Worm (Caenorhabditis elegans) whole organism, L2 larva: ENCODE measurements around the gene lys-2.
A peak's percentile ranks its signal among the peaks of the same experiment; 100 is the strongest.

Experiments used
- C34F6.9 ChIP-seq: fragments of 150-350 bp; optimal IDR thresholded peaks from 2 replicates; lab custom pipeline; 2014; ENCODE audit warnings: missing biosample characterization, missing genetic modification characterization
- F13H6.1 ChIP-seq: sonication (generic microtip); optimal IDR thresholded peaks from 2 replicates; lab custom pipeline; 2016; ENCODE audit warnings: missing genetic modification characterization, missing compliant biosample characterization
- R02D3.7 ChIP-seq: fragments of 150-350 bp; optimal IDR thresholded peaks from 2 replicates; lab custom pipeline; 2014; ENCODE audit warnings: missing biosample characterization, missing genetic modification characterization
- Y55F3AM.14 ChIP-seq: fragments of 200-800 bp; sonication (Bioruptor generic); optimal IDR thresholded peaks from 2 replicates; lab custom pipeline; 2018; ENCODE audit warnings: mild to moderate bottlenecking, missing genetic modification characterization, missing compliant biosample characterization
- ZK546.5 ChIP-seq: sonication (generic microtip); optimal IDR thresholded peaks from 2 replicates; lab custom pipeline; 2017; ENCODE audit warnings: missing biosample characterization, missing genetic modification characterization
- alr-1 ChIP-seq: fragments of 150-350 bp; optimal IDR thresholded peaks from 2 replicates; lab custom pipeline; 2014; ENCODE audit warnings: missing biosample characterization, missing genetic modification characterization
- aly-2 ChIP-seq: fragments of 150-350 bp; optimal IDR thresholded peaks from 2 replicates; lab custom pipeline; 2014; ENCODE audit warnings: missing biosample characterization, missing genetic modification characterization
- ama-1 ChIP-seq: fragments of 150-350 bp; optimal IDR thresholded peaks from 2 replicates; lab custom pipeline; 2018; ENCODE audit warnings: inconsistent platforms
- blmp-1 ChIP-seq: sonication (generic microtip); optimal IDR thresholded peaks from 2 replicates; lab custom pipeline; 2017; ENCODE audit warnings: missing genetic modification characterization, mild to moderate bottlenecking, missing compliant biosample characterization, antibody characterized with exemption, moderate library complexity; ENCODE audit not compliant: insufficient read depth
- ceh-16 ChIP-seq: fragments of 150-350 bp; optimal IDR thresholded peaks from 2 replicates; lab custom pipeline; 2014; ENCODE audit warnings: missing biosample characterization, missing genetic modification characterization
- ceh-82 ChIP-seq: fragments of 150-350 bp; optimal IDR thresholded peaks from 2 replicates; lab custom pipeline; 2014; ENCODE audit warnings: missing biosample characterization, missing genetic modification characterization
- crh-2 ChIP-seq: sonication (generic microtip); optimal IDR thresholded peaks from 2 replicates; lab custom pipeline; 2017; ENCODE audit warnings: missing biosample characterization, missing genetic modification characterization
- dmd-4 ChIP-seq: sonication (generic microtip); optimal IDR thresholded peaks from 2 replicates; lab custom pipeline; 2017; ENCODE audit warnings: missing biosample characterization, missing genetic modification characterization
- egl-27 ChIP-seq: sonication (generic microtip); optimal IDR thresholded peaks from 3 replicates; lab custom pipeline; 2017; ENCODE audit warnings: missing biosample characterization, missing genetic modification reagents, missing genetic modification characterization
- elt-3 ChIP-seq: sonication (generic microtip); optimal IDR thresholded peaks from 2 replicates; lab custom pipeline; 2017; ENCODE audit warnings: missing biosample characterization, missing genetic modification characterization
- fos-1 ChIP-seq: fragments of 150-350 bp; optimal IDR thresholded peaks from 2 replicates; lab custom pipeline; 2014; ENCODE audit warnings: missing biosample characterization, missing genetic modification characterization
- gmeb-1 ChIP-seq: fragments of 150-350 bp; optimal IDR thresholded peaks from 2 replicates; lab custom pipeline; 2014; ENCODE audit warnings: missing biosample characterization, missing genetic modification characterization
- lin-11 ChIP-seq: fragments of 150-350 bp; sonication (generic microtip); optimal IDR thresholded peaks from 2 replicates; lab custom pipeline; 2014; ENCODE audit warnings: missing biosample characterization, missing genetic modification characterization, inconsistent platforms, mixed read lengths
- lin-39 ChIP-seq: fragments of 150-350 bp; optimal IDR thresholded peaks from 2 replicates; lab custom pipeline; 2014; ENCODE audit warnings: missing biosample characterization, missing genetic modification reagents, missing genetic modification characterization
- lsy-2 ChIP-seq, 2 experiments: fragments of 150-350 bp in 1 of 2; sonication (generic microtip) in 1 of 2; optimal IDR thresholded peaks; 2 replicates each; lab custom pipeline; 2014 to 2017; ENCODE audit warnings: missing biosample characterization in 2 of 2, missing genetic modification characterization in 2 of 2
- mab-5 ChIP-seq: fragments of 150-350 bp; optimal IDR thresholded peaks from 2 replicates; lab custom pipeline; 2014; ENCODE audit warnings: missing biosample characterization, missing genetic modification characterization
- mbf-1 ChIP-seq: sonication (generic microtip); optimal IDR thresholded peaks from 2 replicates; lab custom pipeline; 2017; ENCODE audit warnings: missing biosample characterization, missing genetic modification characterization
- mdl-1 ChIP-seq, 2 experiments: fragments of 150-350 bp in 1 of 2; sonication (generic microtip) in 1 of 2; optimal IDR thresholded peaks; 2 replicates each; lab custom pipeline; 2017; ENCODE audit warnings: missing biosample characterization in 2 of 2, missing genetic modification characterization in 2 of 2
- nhr-10 ChIP-seq: sonication (generic microtip); optimal IDR thresholded peaks from 2 replicates; lab custom pipeline; 2017; ENCODE audit warnings: missing biosample characterization, missing genetic modification characterization
- nhr-11 ChIP-seq: fragments of 150-350 bp; optimal IDR thresholded peaks from 2 replicates; lab custom pipeline; 2014; ENCODE audit warnings: missing biosample characterization, missing genetic modification characterization
- nhr-12 ChIP-seq: fragments of 150-350 bp; optimal IDR thresholded peaks from 2 replicates; lab custom pipeline; 2014; ENCODE audit warnings: missing biosample characterization, missing genetic modification characterization
- nhr-129 ChIP-seq: fragments of 150-350 bp; optimal IDR thresholded peaks from 2 replicates; lab custom pipeline; 2014; ENCODE audit warnings: missing biosample characterization, missing genetic modification characterization
- nhr-23 ChIP-seq: fragments of 150-350 bp; optimal IDR thresholded peaks from 2 replicates; lab custom pipeline; 2014; ENCODE audit warnings: missing biosample characterization, missing genetic modification reagents, missing genetic modification characterization
- nhr-237 ChIP-seq: fragments of 150-350 bp; optimal IDR thresholded peaks from 2 replicates; lab custom pipeline; 2014; ENCODE audit warnings: missing biosample characterization, missing genetic modification characterization
- nhr-25 ChIP-seq: fragments of 150-350 bp; sonication (generic microtip); optimal IDR thresholded peaks from 3 replicates; lab custom pipeline; 2014; ENCODE audit warnings: missing biosample characterization, missing genetic modification characterization
- nhr-6 ChIP-seq: fragments of 150-350 bp; optimal IDR thresholded peaks from 2 replicates; lab custom pipeline; 2014; ENCODE audit warnings: missing biosample characterization, missing genetic modification characterization
- nhr-77 ChIP-seq: fragments of 150-350 bp; optimal IDR thresholded peaks from 2 replicates; lab custom pipeline; 2014; ENCODE audit warnings: missing biosample characterization, missing genetic modification characterization
- peb-1 ChIP-seq: fragments of 150-350 bp; optimal IDR thresholded peaks from 2 replicates; lab custom pipeline; 2014; ENCODE audit warnings: missing biosample characterization, missing genetic modification characterization
- sem-4 ChIP-seq: fragments of 150-350 bp; optimal IDR thresholded peaks from 2 replicates; lab custom pipeline; 2014; ENCODE audit warnings: missing biosample characterization, missing genetic modification reagents, missing genetic modification characterization
- skn-1 ChIP-seq: sonication (generic microtip); optimal IDR thresholded peaks from 2 replicates; lab custom pipeline; 2017; ENCODE audit warnings: missing biosample characterization, missing genetic modification characterization
- sma-3 ChIP-seq: sonication (generic microtip); optimal IDR thresholded peaks from 2 replicates; lab custom pipeline; 2016; ENCODE audit warnings: missing genetic modification reagents, missing genetic modification characterization, missing compliant biosample characterization
- sma-9 ChIP-seq, 2 experiments: fragments of 150-350 bp in 1 of 2; sonication (generic microtip) in 1 of 2; optimal IDR thresholded peaks; 2 replicates each; lab custom pipeline; 2014 to 2016; ENCODE audit warnings: missing genetic modification characterization in 2 of 2, mild to moderate bottlenecking in 1 of 2, missing biosample characterization in 1 of 2, missing compliant biosample characterization in 1 of 2, missing genetic modification reagents in 1 of 2, moderate library complexity in 1 of 2
- snpc-4 ChIP-seq: fragments of 150-350 bp; optimal IDR thresholded peaks from 2 replicates; lab custom pipeline; 2014; ENCODE audit warnings: missing biosample characterization, missing genetic modification characterization
- unc-39 ChIP-seq: fragments of 150-350 bp; optimal IDR thresholded peaks from 2 replicates; lab custom pipeline; 2014; ENCODE audit warnings: missing biosample characterization, missing genetic modification characterization
- unc-55 ChIP-seq: fragments of 150-350 bp; sonication (generic microtip); optimal IDR thresholded peaks from 3 replicates; lab custom pipeline; 2014; ENCODE audit warnings: missing biosample characterization, missing genetic modification reagents, missing genetic modification characterization
- unc-62 ChIP-seq: fragments of 150-350 bp; optimal IDR thresholded peaks from 2 replicates; lab custom pipeline; 2014; ENCODE audit warnings: missing biosample characterization, missing genetic modification reagents, missing genetic modification characterization
- zag-1 ChIP-seq: fragments of 150-350 bp; optimal IDR thresholded peaks from 2 replicates; lab custom pipeline; 2014; ENCODE audit warnings: missing biosample characterization, missing genetic modification characterization
- ztf-1 ChIP-seq: fragments of 200-800 bp; sonication (Bioruptor generic); conservative IDR thresholded peaks from 2 replicates; pipeline ENCODE4 v1.3.6; 2022; ENCODE audit warnings: missing genetic modification characterization, missing compliant biosample characterization
- ztf-11 ChIP-seq: sonication (generic microtip); optimal IDR thresholded peaks from 2 replicates; lab custom pipeline; 2017; ENCODE audit warnings: missing biosample characterization, missing genetic modification characterization
- ztf-4 ChIP-seq: fragments of 150-350 bp; optimal IDR thresholded peaks from 2 replicates; lab custom pipeline; 2014; ENCODE audit warnings: missing biosample characterization, missing genetic modification characterization

Gene lys-2

ce11 chrV:10277579-10277978, 3.7 kb downstream of the lys-2 start, which contains the start of gene lys-1:
Gene lys-1 (plus strand): TSS chrV:10277904.
- TF ChIP-seq sma-9 (GFP tag; optimal IDR thresholded peaks at IDR 0.05; lab: Kevin White, UChicago) = peak; percentile 35
- TF ChIP-seq sma-9 (tag; optimal IDR thresholded peaks at IDR 0.05; lab: Kevin White, UChicago) = no peak
- no peak for TF ChIP-seq mbf-1 (tag; lab: Kevin White, UChicago)
- TF ChIP-seq ZK546.5 (tag; lab: Kevin White, UChicago) = no peak
- TF ChIP-seq nhr-23 = no peak
- no peak for TF ChIP-seq unc-39
- no peak for TF ChIP-seq nhr-25 (tag; lab: Kevin White, UChicago)
- peak; percentile 95 for TF ChIP-seq fos-1 (tag; lab: Kevin White, UChicago)
- no peak for TF ChIP-seq egl-27 (tag; lab: Kevin White, UChicago)
- no peak for TF ChIP-seq skn-1 (tag; lab: Kevin White, UChicago)

ce11 chrV:10276038-10276437, 5.2 kb downstream of the lys-2 start:
- no peak for TF ChIP-seq ztf-11
- TF ChIP-seq crh-2 (tag; lab: Kevin White, UChicago) = no peak
- no peak for TF ChIP-seq zag-1 (tag; lab: Kevin White, UChicago)
- no peak for TF ChIP-seq blmp-1

ce11 chrV:10275619-10276018, 5.7 kb downstream of the lys-2 start, which contains the start of gene Y22F5A.11:
Gene Y22F5A.11 (minus strand): TSS chrV:10275646.
- peak; percentile 51 for TF ChIP-seq snpc-4 (tag; lab: Kevin White, UChicago)
- peak; percentile 37 for TF ChIP-seq unc-55
- no peak for TF ChIP-seq nhr-23
- TF ChIP-seq ZK546.5 (tag; lab: Kevin White, UChicago) = no peak
- peak in 1 of 2 experiments; percentile 22 for TF ChIP-seq lsy-2 (tag; optimal IDR thresholded peaks at IDR 0.05; lab: Kevin White, UChicago)

ce11 chrV:10273837-10274236, 7.4 kb downstream of the lys-2 start:
- TF ChIP-seq ceh-82 (no peak), nhr-77 (tag; lab: Kevin White, UChicago) (no peak), egl-27 (tag; lab: Kevin White, UChicago) (peak; percentile 36), unc-55 (peak; percentile 87), ztf-1 (GFP tag; lab: Robert Waterston, UW) (no peak), lin-11 (tag; lab: Kevin White, UChicago) (peak; percentile 22), sma-9 (GFP tag; optimal IDR thresholded peaks at IDR 0.05; lab: Kevin White, UChicago) (peak; percentile 60), sma-9 (tag; optimal IDR thresholded peaks at IDR 0.05; lab: Kevin White, UChicago) (no peak), ztf-4 (peak; percentile 37), lsy-2 (tag; optimal IDR thresholded peaks at IDR 0.05; lab: Kevin White, UChicago) (peak in 1 of 2 experiments; percentile 67), dmd-4 (tag; lab: Kevin White, UChicago) (no peak), unc-62 (GFP tag; lab: Kevin White, UChicago) (no peak), fos-1 (tag; lab: Kevin White, UChicago) (no peak), blmp-1 (no peak), nhr-23 (no peak), ztf-11 (no peak), mbf-1 (tag; lab: Kevin White, UChicago) (no peak), nhr-6 (tag; lab: Kevin White, UChicago) (peak; percentile 62), ceh-16 (no peak), C34F6.9 (tag; lab: Kevin White, UChicago) (peak; percentile 78), skn-1 (tag; lab: Kevin White, UChicago) (no peak), Y55F3AM.14 (GFP tag; lab: Kevin White, UChicago) (peak; percentile 25), nhr-25 (tag; lab: Kevin White, UChicago) (no peak), ZK546.5 (tag; lab: Kevin White, UChicago) (no peak), nhr-11 (no peak), lin-39 (no peak), crh-2 (tag; lab: Kevin White, UChicago) (peak; percentile 46), nhr-237 (tag; lab: Kevin White, UChicago) (no peak), nhr-129 (peak; percentile 73), ama-1 (lab: Kevin White, UChicago) (no peak), mab-5 (tag; lab: Kevin White, UChicago) (peak; percentile 14), nhr-12 (tag; lab: Kevin White, UChicago) (no peak), aly-2 (no peak), mdl-1 (tag; optimal IDR thresholded peaks at IDR 0.05; lab: Kevin White, UChicago) (peak in 1 of 2 experiments; percentile 74), peb-1 (tag; lab: Kevin White, UChicago) (no peak), alr-1 (peak; percentile 25), unc-39 (no peak), nhr-10 (tag; lab: Kevin White, UChicago) (no peak), snpc-4 (tag; lab: Kevin White, UChicago) (peak; percentile 15), gmeb-1 (tag; lab: Kevin White, UChicago) (no peak), sma-3 (no peak), F13H6.1 (tag; lab: Kevin White, UChicago) (peak; percentile 62), R02D3.7 (tag; lab: Kevin White, UChicago) (no peak), elt-3 (tag; lab: Kevin White, UChicago) (no peak), zag-1 (tag; lab: Kevin White, UChicago) (peak; percentile 73), sem-4 (tag; lab: Kevin White, UChicago) (no peak)
